3 worm cellular contexts compared by ENCODE assay signal in the genomic region with DNA sequence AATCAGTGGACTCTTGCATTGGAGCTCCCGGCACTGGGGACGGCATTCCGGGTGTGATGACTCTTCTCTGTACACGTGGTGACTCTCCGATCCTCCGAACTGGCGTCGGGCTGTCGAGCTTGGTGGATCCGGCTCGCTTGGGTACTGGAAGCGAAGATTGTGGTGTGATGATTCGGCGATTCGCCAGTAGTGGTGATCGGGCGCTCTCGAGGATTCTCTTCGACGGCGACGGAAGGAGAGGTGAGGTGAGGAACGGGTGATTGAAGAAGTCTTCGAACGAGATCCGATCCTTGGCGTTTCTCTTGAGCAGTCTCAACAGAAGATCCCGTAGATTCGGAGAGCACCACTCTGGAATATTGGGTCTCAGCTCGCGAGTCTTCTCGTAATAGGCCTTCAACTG.
TF ChIP-seq lines count a peak whose summit lies in the region.

No protein-coding gene starts in this region.

TF ChIP-seq in whole organism, L4 larva, 104 proteins besides CTCF, POLR2A, EP300 and RAD21:
- TF ChIP-seq nhr-11 (tag; optimal IDR thresholded peaks at IDR 0.05; lab: Kevin White, UChicago) (no peak), ceh-28 (tag; optimal IDR thresholded peaks at IDR 0.05; lab: Kevin White, UChicago) (no peak), Y48G9A.11 (GFP tag; IDR thresholded peaks at IDR 0.05; lab: Robert Waterston, UW) (no peak), aha-1 (tag; lab: Kevin White, UChicago) (peak; percentile 57), arid-1 (GFP tag; conservative IDR thresholded peaks at IDR 0.05; lab: Robert Waterston, UW) (no peak), F44E2.7 (GFP tag; IDR thresholded peaks at IDR 0.05; lab: Robert Waterston, UW) (0 out of 2 replicates have a peak, but pooled peaks have one; percentile 66), unc-62 (GFP tag; optimal IDR thresholded peaks at IDR 0.05 in 1 of 2; lab: Kevin White, UChicago) (no peak), unc-62 (tag; optimal IDR thresholded peaks at IDR 0.05; lab: Kevin White, UChicago) (no peak), F37D6.2 (tag; optimal IDR thresholded peaks at IDR 0.05; lab: Kevin White, UChicago) (no peak), pqm-1 (tag; optimal IDR thresholded peaks at IDR 0.05; lab: Kevin White, UChicago) (no peak), set-16 (GFP tag; IDR thresholded peaks at IDR 0.05; lab: Robert Waterston, UW) (peak; percentile 84), Y105C5A.15 (GFP tag; IDR thresholded peaks at IDR 0.05; lab: Robert Waterston, UW) (no peak)

TF ChIP-seq in whole organism, early embryonic, 17 proteins besides CTCF, POLR2A, EP300 and RAD21:
- TF ChIP-seq pes-1 (GFP tag; IDR thresholded peaks at IDR 0.05; lab: Robert Waterston, UW) (no peak), ama-1 (optimal IDR thresholded peaks at IDR 0.05; lab: Kevin White, UChicago) (no peak), aly-1 (tag; optimal IDR thresholded peaks at IDR 0.05; lab: Kevin White, UChicago) (no peak), scrt-1 (GFP tag; IDR thresholded peaks at IDR 0.05; lab: Robert Waterston, UW) (0 out of 2 replicates have a peak, but pooled peaks have one; percentile 24), F13C5.2 (tag; optimal IDR thresholded peaks at IDR 0.05; lab: Kevin White, UChicago) (no peak)

TF ChIP-seq in whole organism, young adult, 124 proteins besides CTCF, POLR2A, EP300 and RAD21:
- TF ChIP-seq F49E8.2 (tag; optimal IDR thresholded peaks at IDR 0.05; lab: Kevin White, UChicago; ENCODE audit: insufficient read depth) (no peak), K11D2.4 (GFP tag; IDR thresholded peaks at IDR 0.05; lab: Robert Waterston, UW) (no peak), zfh-2 (GFP tag; conservative IDR thresholded peaks at IDR 0.05; lab: Robert Waterston, UW) (peak; percentile 59), Y79H2A.3 (GFP tag; conservative IDR thresholded peaks at IDR 0.05; lab: Robert Waterston, UW) (no peak), atf-7 (tag; optimal IDR thresholded peaks at IDR 0.05; lab: Kevin White, UChicago) (no peak), lir-1 (GFP tag; conservative IDR thresholded peaks at IDR 0.05; lab: Robert Waterston, UW) (no peak), snpc-1.3 (tag; optimal IDR thresholded peaks at IDR 0.05; lab: Kevin White, UChicago; ENCODE audit: insufficient read depth) (no peak), lin-40 (tag; optimal IDR thresholded peaks at IDR 0.05; lab: Kevin White, UChicago) (no peak), attf-3 (GFP tag; conservative IDR thresholded peaks at IDR 0.05; lab: Robert Waterston, UW) (no peak), nhr-90 (tag; optimal IDR thresholded peaks at IDR 0.05; lab: Kevin White, UChicago) (no peak), akir-1 (GFP tag; optimal IDR thresholded peaks at IDR 0.05; lab: Kevin White, UChicago) (no peak), Y67H2A.10 (GFP tag; conservative IDR thresholded peaks at IDR 0.05; lab: Robert Waterston, UW) (no peak), F37B4.10 (GFP tag; IDR thresholded peaks at IDR 0.05; lab: Robert Waterston, UW) (no peak), ztf-26 (tag; optimal IDR thresholded peaks at IDR 0.05; lab: Kevin White, UChicago) (no peak), egl-44 (GFP tag; IDR thresholded peaks at IDR 0.05; lab: Robert Waterston, UW) (no peak), let-526 (GFP tag; IDR thresholded peaks at IDR 0.05; lab: Robert Waterston, UW) (0 out of 2 replicates have a peak, but pooled peaks have one; percentile 28), madf-6 (GFP tag; IDR thresholded peaks at IDR 0.05; lab: Robert Waterston, UW) (no peak)
